Worm (Caenorhabditis elegans): ENCODE results near the gene fkh-5.

The fkh-5 gene

DNA sequence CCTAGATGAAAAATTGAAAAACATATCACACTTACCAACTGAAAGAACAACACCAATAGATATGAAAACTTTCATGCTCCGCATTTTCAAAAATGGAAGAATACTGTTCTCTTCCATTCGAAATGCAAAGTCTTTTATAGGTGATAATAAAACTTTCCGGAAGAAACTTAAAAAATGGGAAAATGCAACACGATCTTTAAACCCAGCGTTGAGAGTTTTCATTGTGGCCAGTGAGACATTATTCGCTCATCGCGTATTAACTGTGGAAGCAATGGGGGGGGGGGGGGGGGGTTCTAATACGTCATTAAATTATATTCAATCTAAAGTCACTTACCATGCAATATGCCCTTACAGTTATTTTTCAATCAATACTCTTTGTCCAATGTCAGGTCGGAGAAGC lies at the start of gene fkh-5, which contains the start of gene clec-157:
TSS of gene fkh-5 (plus strand) at position 336 of the 400 bp plus-strand sequence.
TSS of gene clec-157 (minus strand) at position 101 of the 400 bp plus-strand sequence.
- no peak for TF ChIP-seq unc-62 (GFP tag; optimal IDR thresholded peaks at IDR 0.05)

DNA sequence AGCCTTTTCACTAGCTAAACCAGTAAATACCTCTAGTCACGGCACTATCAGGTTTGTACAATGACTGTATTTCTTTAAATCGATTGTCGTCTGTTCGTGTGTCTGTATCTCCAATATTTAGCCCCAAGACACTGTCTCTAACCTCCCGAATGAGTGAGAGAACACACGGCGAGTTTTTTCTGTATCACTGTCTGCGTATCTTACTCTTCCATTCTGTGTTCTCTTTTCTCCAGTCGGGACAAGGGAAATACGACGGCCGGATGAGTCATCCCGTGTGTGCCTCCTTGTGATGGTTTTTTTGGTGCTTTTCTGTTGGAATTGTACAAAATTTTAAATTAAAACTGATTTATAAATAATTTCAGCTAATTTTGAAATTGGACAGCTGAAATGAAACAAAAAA lies 48.4 kb upstream of the fkh-5 start:
- no peak for TF ChIP-seq unc-62 (GFP tag; optimal IDR thresholded peaks at IDR 0.05)

- TF ChIP-seq unc-62 (GFP tag; optimal IDR thresholded peaks at IDR 0.05) = no peak
These were observed 47.9 kb upstream of the fkh-5 start, which contains the start of gene tag-325 for ce11 chrIII:4796536-4796935. TSS of gene tag-325 (plus strand) at chrIII:4796836.

- TF ChIP-seq unc-62 (GFP tag; optimal IDR thresholded peaks at IDR 0.05) = no peak
These were observed 41.8 kb upstream of the fkh-5 start, which contains the start of gene metl-5 for ce11 chrIII:4802707-4803106. TSS of gene metl-5 (plus strand) at chrIII:4803007.

DNA sequence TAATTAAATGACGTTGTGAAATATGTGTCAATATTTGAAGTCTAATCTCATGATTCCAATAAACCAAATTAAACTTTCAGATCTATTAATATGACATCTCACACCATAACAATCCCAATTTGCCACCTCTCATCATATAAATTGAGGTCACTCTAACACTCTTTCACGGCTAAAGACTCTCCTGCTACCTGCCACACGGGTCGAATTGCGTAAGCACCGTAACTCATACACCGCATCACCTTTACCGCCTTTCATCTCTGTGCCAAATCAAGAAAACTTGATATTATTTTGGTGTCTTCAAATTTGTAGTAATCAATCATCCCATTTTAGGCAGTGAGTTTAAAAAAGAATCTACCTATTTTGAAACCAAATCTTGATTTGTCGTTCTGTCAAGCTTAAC lies 38.1 kb upstream of the fkh-5 start:
- TF ChIP-seq unc-62 (GFP tag; optimal IDR thresholded peaks at IDR 0.05) = no peak

DNA sequence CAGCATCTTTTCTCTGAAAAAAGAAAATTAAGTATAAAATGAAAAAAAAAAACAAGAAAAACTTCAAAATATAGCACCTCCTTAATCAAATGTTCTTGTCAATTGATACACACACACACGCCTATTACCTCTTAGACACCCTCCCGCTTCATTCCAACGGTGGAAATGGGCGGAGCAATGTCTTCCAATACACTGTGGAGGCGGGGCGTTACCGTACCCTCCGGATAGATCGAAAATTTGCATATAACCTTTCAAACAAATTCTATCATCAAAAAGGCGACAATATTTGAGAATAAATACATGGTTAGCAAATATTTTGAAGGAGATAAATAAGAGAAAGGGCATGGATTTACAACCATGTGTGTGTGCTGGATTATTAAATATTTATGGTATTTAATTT lies 36.4 kb upstream of the fkh-5 start:
- TF ChIP-seq unc-62 (GFP tag; optimal IDR thresholded peaks at IDR 0.05) = no peak

- TF ChIP-seq unc-62 (GFP tag; optimal IDR thresholded peaks at IDR 0.05) = no peak
These were observed 34.8 kb upstream of the fkh-5 start, which contains the start of gene pal-1 for ce11 chrIII:4809526-4810153. TSS of gene pal-1 (minus strand) at chrIII:4809576.

- no peak for TF ChIP-seq unc-62 (GFP tag; optimal IDR thresholded peaks at IDR 0.05)
These were observed 33.3 kb upstream of the fkh-5 start, which contains the start of gene C38D4.7 for ce11 chrIII:4811195-4811594. TSS of gene C38D4.7 (minus strand) at chrIII:4811295.

- TF ChIP-seq unc-62 (GFP tag; optimal IDR thresholded peaks at IDR 0.05) = no peak
These were observed 29.7 kb upstream of the fkh-5 start, which contains the start of gene arl-6 for ce11 chrIII:4814730-4815129. TSS of gene arl-6 (minus strand) at chrIII:4814830.

DNA sequence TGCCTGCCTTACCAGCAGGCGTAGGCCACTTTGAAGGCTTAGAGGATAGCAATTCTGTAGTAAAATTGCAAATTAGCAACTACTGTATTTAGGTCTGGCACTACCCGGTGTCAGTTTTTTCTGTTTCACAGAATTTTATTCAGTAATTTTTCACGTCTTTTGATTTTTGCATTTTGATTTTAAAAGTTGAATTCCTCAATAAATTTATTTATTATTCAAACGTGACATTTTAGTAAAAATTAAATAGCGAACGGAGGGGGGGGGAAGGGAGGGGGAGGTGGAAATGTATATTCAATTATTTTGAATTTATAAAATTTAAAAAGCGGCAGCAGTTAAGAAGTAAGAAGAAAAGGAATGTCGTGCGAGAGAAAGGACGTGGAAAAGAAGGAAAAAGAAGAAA lies 27.2 kb upstream of the fkh-5 start, which contains the start of gene F26A1.4:
TSS of gene F26A1.4 (plus strand) at position 301 of the 400 bp plus-strand sequence.
- TF ChIP-seq unc-62 (GFP tag; optimal IDR thresholded peaks at IDR 0.05) = no peak

ce11 chrIII:4819843-4820242 lies 24.6 kb upstream of the fkh-5 start, which contains the start of gene F26A1.7:
TSS of gene F26A1.7 (minus strand) at chrIII:4819943.
- TF ChIP-seq unc-62 (GFP tag; optimal IDR thresholded peaks at IDR 0.05) = no peak

DNA sequence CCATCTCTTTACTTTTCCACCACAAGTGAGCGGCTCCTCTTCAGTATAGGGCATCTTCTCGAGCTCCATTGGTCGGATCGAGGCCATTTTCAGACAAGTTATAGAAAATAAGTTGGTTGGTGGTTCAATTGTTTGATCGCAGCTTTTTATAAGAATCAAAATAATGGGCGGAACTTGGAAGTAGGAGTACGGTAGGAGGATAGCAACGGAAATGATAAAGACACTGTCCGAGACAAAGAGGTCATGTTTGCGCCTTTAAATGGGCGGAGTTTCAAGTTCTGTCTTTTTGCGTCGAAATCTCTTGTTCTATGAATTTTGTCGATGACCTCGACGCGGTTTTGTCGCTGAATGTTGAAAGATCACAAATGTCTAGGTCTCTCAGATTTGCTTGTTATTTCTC lies 22.3 kb upstream of the fkh-5 start, which contains the start of gene F26A1.8:
TSS of gene F26A1.8 (minus strand) at position 101 of the 400 bp plus-strand sequence.
- no peak for TF ChIP-seq unc-62 (GFP tag; optimal IDR thresholded peaks at IDR 0.05)

ce11 chrIII:4826606-4827005 lies 17.9 kb upstream of the fkh-5 start, which contains the start of gene F26A1.3:
TSS of gene F26A1.3 (plus strand) at chrIII:4826906.
- TF ChIP-seq unc-62 (GFP tag; optimal IDR thresholded peaks at IDR 0.05) = no peak

DNA sequence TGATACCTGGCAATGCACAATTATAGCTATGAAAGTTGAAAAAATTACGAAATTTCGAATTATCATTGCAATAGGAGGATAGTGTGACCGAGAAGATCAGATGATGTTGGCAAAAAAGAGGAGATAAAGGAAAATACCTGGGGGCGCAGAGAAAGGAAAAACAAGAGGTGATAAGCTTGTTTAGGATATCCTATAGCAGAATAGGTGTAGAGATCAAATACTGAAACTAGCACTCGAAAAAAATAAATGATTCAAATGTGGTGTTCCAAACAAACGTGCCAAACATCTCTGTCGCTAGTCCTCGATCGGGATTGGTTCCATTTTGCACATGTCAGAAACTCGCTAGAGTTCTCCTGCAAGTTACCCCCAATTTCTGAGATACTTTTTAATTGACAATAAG lies 15.0 kb upstream of the fkh-5 start, which contains the start of gene F26A1.9:
TSS of gene F26A1.9 (minus strand) at position 101 of the 400 bp plus-strand sequence.
- no peak for TF ChIP-seq unc-62 (GFP tag; optimal IDR thresholded peaks at IDR 0.05)

DNA sequence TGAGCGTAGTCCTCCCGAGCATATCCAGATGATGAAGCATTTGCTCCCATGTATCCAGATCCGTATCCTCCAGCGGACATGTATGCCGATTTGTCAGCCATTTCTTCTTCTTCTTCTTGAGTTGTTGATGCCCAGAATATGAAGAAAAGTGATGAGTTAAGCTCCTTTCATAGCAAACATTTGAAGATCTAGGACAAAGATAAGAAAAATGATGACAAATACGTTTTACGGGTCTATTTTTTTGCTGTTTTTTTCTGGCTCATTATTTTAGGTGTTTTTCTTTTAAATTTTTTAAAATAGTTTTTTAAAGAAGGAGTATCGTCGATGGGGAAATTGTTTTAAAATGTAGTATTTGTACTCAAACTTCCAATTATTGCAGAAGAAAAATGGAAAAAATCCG lies 14.3 kb upstream of the fkh-5 start, which contains the start of gene nspd-9:
TSS of gene nspd-9 (minus strand) at position 101 of the 400 bp plus-strand sequence.
- TF ChIP-seq unc-62 (GFP tag; optimal IDR thresholded peaks at IDR 0.05) = no peak

DNA sequence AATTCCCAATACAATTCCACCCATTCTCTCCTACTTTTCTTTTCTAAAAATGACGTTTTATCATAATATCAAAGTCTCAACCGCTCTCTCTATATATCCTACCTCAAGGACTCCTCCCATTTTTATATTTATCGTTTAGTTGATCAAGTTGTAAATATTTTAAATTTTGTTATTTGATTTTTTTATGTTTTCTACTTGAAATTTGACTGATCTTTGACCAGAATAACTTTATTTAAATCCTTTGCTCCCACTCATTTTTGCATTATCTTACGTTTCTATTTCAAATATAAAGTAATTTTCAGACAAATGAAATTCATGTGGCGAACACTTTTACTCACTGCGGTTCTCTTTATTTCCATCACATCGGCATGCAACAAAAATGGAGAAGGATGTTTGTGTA lies 7.0 kb upstream of the fkh-5 start, which contains the start of the genes acbp-7 and F26A1.19:
TSS of gene acbp-7 (plus strand) at position 301 of the 400 bp plus-strand sequence.
TSS of gene F26A1.19 (plus strand) at position 303 of the 400 bp plus-strand sequence.
- TF ChIP-seq unc-62 (GFP tag; optimal IDR thresholded peaks at IDR 0.05) = no peak

DNA sequence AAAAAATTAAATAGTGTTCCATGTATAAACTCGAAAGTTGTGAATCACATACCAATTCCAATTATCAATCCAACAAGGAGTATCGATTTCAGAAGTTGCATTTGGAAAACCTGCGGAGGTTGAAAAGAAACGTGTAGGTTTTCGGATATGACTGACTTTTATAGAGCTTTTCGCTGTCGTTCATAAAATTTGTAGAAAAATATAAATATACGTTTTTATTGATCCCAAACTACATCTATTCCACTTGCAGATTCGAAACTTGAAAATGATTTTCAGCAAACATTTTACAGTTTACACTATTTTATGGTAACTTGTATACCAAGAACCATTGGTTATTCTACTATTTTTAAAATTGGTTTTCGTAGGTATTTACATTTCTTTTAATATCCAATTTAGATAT lies 2.3 kb upstream of the fkh-5 start, which contains the start of gene clec-156:
TSS of gene clec-156 (minus strand) at position 101 of the 400 bp plus-strand sequence.
- no peak for TF ChIP-seq unc-62 (GFP tag; optimal IDR thresholded peaks at IDR 0.05)

All from whole organism, dauer.